Worm (Caenorhabditis elegans) whole organism, mixed stage, embryonic: ENCODE results near the gene F55C9.5.
"Not testable (repeated sequence)": the region's sequence is repeated elsewhere in the genome, so short reads cannot be mapped to it uniquely, and the experiment has no call there.

ENCODE experiments used
- bed-3 ChIP-seq: fragments of 200-800 bp; sonication (Bioruptor generic); optimal IDR thresholded peaks from 3 replicates; lab custom pipeline; 2018; ENCODE audit warnings: mild to moderate bottlenecking, missing genetic modification characterization, moderate library complexity, missing compliant biosample characterization
- ces-1 ChIP-seq: fragments of 150-350 bp; optimal IDR thresholded peaks from 2 replicates; lab custom pipeline; 2014; ENCODE audit warnings: missing biosample characterization, missing genetic modification reagents, missing genetic modification characterization
- elt-3 ChIP-seq: fragments of 150-350 bp; optimal IDR thresholded peaks from 2 replicates; lab custom pipeline; 2014; ENCODE audit warnings: missing biosample characterization, missing genetic modification characterization
- mab-5 ChIP-seq: fragments of 150-350 bp; optimal IDR thresholded peaks from 2 replicates; lab custom pipeline; 2014; ENCODE audit warnings: missing biosample characterization, missing genetic modification characterization
- mep-1 ChIP-seq: fragments of 150-350 bp; optimal IDR thresholded peaks from 2 replicates; lab custom pipeline; 2017; ENCODE audit warnings: missing biosample characterization, missing genetic modification reagents, missing genetic modification characterization, inconsistent platforms
- nhr-12 ChIP-seq: fragments of 150-350 bp; optimal IDR thresholded peaks from 2 replicates; lab custom pipeline; 2014; ENCODE audit warnings: missing biosample characterization, missing genetic modification characterization
- nhr-237 ChIP-seq: fragments of 150-350 bp; optimal IDR thresholded peaks from 2 replicates; lab custom pipeline; 2014; ENCODE audit warnings: missing biosample characterization, missing genetic modification characterization
- nhr-76 ChIP-seq: sonication (generic microtip); optimal IDR thresholded peaks from 2 replicates; lab custom pipeline; 2017; ENCODE audit warnings: missing biosample characterization, missing genetic modification characterization
- unc-39 ChIP-seq: fragments of 150-350 bp; optimal IDR thresholded peaks from 2 replicates; lab custom pipeline; 2014; ENCODE audit warnings: missing biosample characterization, missing genetic modification characterization
- unc-62 ChIP-seq: fragments of 150-350 bp; optimal IDR thresholded peaks from 2 replicates; lab custom pipeline; 2014; ENCODE audit warnings: missing biosample characterization, missing genetic modification reagents, missing genetic modification characterization
- ztf-11 ChIP-seq: fragments of 150-350 bp; optimal IDR thresholded peaks from 2 replicates; lab custom pipeline; 2014; ENCODE audit warnings: missing biosample characterization, missing genetic modification characterization

DNA sequence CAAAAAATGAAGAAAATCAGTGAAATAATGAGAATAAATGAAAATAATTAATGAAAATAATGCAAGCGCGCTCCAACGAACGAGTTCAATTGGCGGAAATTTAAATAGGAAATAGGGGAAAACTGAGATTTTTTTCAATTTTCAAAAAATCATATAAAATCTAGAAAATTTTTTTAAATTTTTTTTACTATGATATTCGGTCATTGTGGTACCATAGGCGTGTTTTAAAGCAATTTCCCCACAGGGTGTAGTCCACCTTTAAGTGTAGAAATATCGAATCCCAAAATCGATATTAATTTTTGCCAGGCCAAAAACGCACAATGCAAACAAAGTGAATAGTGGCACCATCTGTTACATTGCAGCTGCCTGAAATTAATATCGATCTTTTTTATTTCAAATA, 28.8 kb downstream of the F55C9.5 start, which contains the start of gene F21D9.1:
- not testable (repeated sequence) for TF ChIP-seq nhr-12; unc-62 (GFP tag; lab: Kevin White, UChicago); nhr-76 (tag; lab: Kevin White, UChicago); mep-1 (tag; lab: Kevin White, UChicago); bed-3; nhr-237 (tag; lab: Kevin White, UChicago); unc-39; ces-1; mab-5; elt-3 (tag; lab: Kevin White, UChicago); ztf-11 (tag; lab: Kevin White, UChicago)
